Worm (Caenorhabditis elegans) whole organism, L3 larva: Measurements from ENCODE around the gene vha-17.

Source experiments
- R02D3.7 ChIP-seq: fragments of 150-350 bp; optimal IDR thresholded peaks from 2 replicates; lab custom pipeline; 2014; ENCODE audit warnings: missing biosample characterization, missing genetic modification characterization
- ZK546.5 ChIP-seq: sonication (generic microtip); optimal IDR thresholded peaks from 2 replicates; lab custom pipeline; 2017; ENCODE audit warnings: missing biosample characterization, missing genetic modification characterization
- aly-2 ChIP-seq: fragments of 150-350 bp; optimal IDR thresholded peaks from 2 replicates; lab custom pipeline; 2014; ENCODE audit warnings: missing biosample characterization, missing genetic modification characterization
- ama-1 ChIP-seq: fragments of 150-350 bp; optimal IDR thresholded peaks from 2 replicates; lab custom pipeline; 2018
- ceh-16 ChIP-seq: sonication (generic microtip); optimal IDR thresholded peaks from 2 replicates; lab custom pipeline; 2017; ENCODE audit warnings: missing biosample characterization, missing genetic modification characterization
- ceh-28 ChIP-seq: fragments of 150-350 bp; optimal IDR thresholded peaks from 2 replicates; lab custom pipeline; 2014; ENCODE audit warnings: missing biosample characterization, missing genetic modification reagents, missing genetic modification characterization
- ceh-82 ChIP-seq: fragments of 150-350 bp; optimal IDR thresholded peaks from 2 replicates; lab custom pipeline; 2014; ENCODE audit warnings: missing biosample characterization, missing genetic modification characterization
- ceh-9 ChIP-seq: sonication (generic microtip); optimal IDR thresholded peaks from 2 replicates; lab custom pipeline; 2018; ENCODE audit warnings: missing biosample characterization, missing genetic modification characterization
- daf-12 ChIP-seq: fragments of 150-350 bp; optimal IDR thresholded peaks from 2 replicates; lab custom pipeline; 2014; ENCODE audit warnings: missing biosample characterization, missing genetic modification reagents, missing genetic modification characterization
- egl-27 ChIP-seq: sonication (generic microtip); optimal IDR thresholded peaks from 4 replicates; lab custom pipeline; 2017; ENCODE audit warnings: missing biosample characterization, missing genetic modification reagents, missing genetic modification characterization
- egl-5 ChIP-seq: fragments of 150-350 bp; optimal IDR thresholded peaks from 2 replicates; lab custom pipeline; 2017; ENCODE audit warnings: missing biosample characterization, missing genetic modification reagents, missing genetic modification characterization, inconsistent platforms
- elt-1 ChIP-seq: fragments of 150-350 bp; optimal IDR thresholded peaks from 2 replicates; lab custom pipeline; 2014; ENCODE audit warnings: missing biosample characterization, missing genetic modification characterization
- elt-2 ChIP-seq: sonication (generic microtip); optimal IDR thresholded peaks from 2 replicates; lab custom pipeline; 2016; ENCODE audit warnings: missing genetic modification reagents, mild to moderate bottlenecking, missing genetic modification characterization, missing compliant biosample characterization
- elt-3 ChIP-seq, 3 experiments: fragments of 150-350 bp in 1 of 3; sonication (generic microtip) in 2 of 3; optimal IDR thresholded peaks; 2 replicates in 2 of 3; 4 replicates in 1 of 3; lab custom pipeline; 2014 to 2017; ENCODE audit warnings: missing biosample characterization in 3 of 3, missing genetic modification characterization in 3 of 3
- eor-1 ChIP-seq, 2 experiments: fragments of 150-350 bp; optimal IDR thresholded peaks; 2 replicates each; lab custom pipeline; 2014 to 2018; ENCODE audit warnings: missing biosample characterization in 2 of 2, missing genetic modification characterization in 2 of 2
- fkh-10 ChIP-seq: sonication (generic microtip); optimal IDR thresholded peaks from 2 replicates; lab custom pipeline; 2017; ENCODE audit warnings: missing biosample characterization, missing genetic modification reagents, missing genetic modification characterization
- fkh-2 ChIP-seq: fragments of 150-350 bp; optimal IDR thresholded peaks from 2 replicates; lab custom pipeline; 2014; ENCODE audit warnings: missing biosample characterization, missing genetic modification reagents, missing genetic modification characterization
- fos-1 ChIP-seq: fragments of 150-350 bp; optimal IDR thresholded peaks from 2 replicates; lab custom pipeline; 2014; ENCODE audit warnings: missing biosample characterization, missing genetic modification characterization
- hmg-11 ChIP-seq: sonication (generic microtip); optimal IDR thresholded peaks from 2 replicates; lab custom pipeline; 2016; ENCODE audit warnings: missing genetic modification characterization, missing compliant biosample characterization
- jun-1 ChIP-seq: fragments of 150-350 bp; optimal IDR thresholded peaks from 2 replicates; lab custom pipeline; 2014; ENCODE audit warnings: missing biosample characterization, missing genetic modification reagents, missing genetic modification characterization
- lin-15B ChIP-seq: fragments of 150-350 bp; optimal IDR thresholded peaks from 2 replicates; lab custom pipeline; 2014; ENCODE audit warnings: missing biosample characterization, missing genetic modification characterization
- lin-39 ChIP-seq: fragments of 150-350 bp; optimal IDR thresholded peaks from 2 replicates; lab custom pipeline; 2018; ENCODE audit warnings: missing biosample characterization, missing genetic modification reagents, missing genetic modification characterization
- lsy-12 ChIP-seq: sonication (generic microtip); optimal IDR thresholded peaks from 2 replicates; lab custom pipeline; 2016; ENCODE audit warnings: mild to moderate bottlenecking, missing genetic modification characterization, missing compliant biosample characterization
- mdl-1 ChIP-seq: fragments of 150-350 bp; optimal IDR thresholded peaks from 2 replicates; lab custom pipeline; 2014; ENCODE audit warnings: missing biosample characterization, missing genetic modification characterization
- mml-1 ChIP-seq: fragments of 150-350 bp; sonication (generic microtip); optimal IDR thresholded peaks from 3 replicates; lab custom pipeline; 2014; ENCODE audit warnings: missing biosample characterization, missing genetic modification characterization
- nfya-1 ChIP-seq: sonication (generic microtip); optimal IDR thresholded peaks from 2 replicates; lab custom pipeline; 2017; ENCODE audit warnings: missing genetic modification characterization, mild to moderate bottlenecking, missing compliant biosample characterization, antibody characterized with exemption, moderate library complexity; ENCODE audit not compliant: insufficient read depth
- nhr-11 ChIP-seq: fragments of 150-350 bp; optimal IDR thresholded peaks from 2 replicates; lab custom pipeline; 2014; ENCODE audit warnings: missing biosample characterization, missing genetic modification characterization
- nhr-23 ChIP-seq: fragments of 150-350 bp; optimal IDR thresholded peaks from 2 replicates; lab custom pipeline; 2014; ENCODE audit warnings: missing biosample characterization, missing genetic modification reagents, missing genetic modification characterization
- nhr-237 ChIP-seq: fragments of 150-350 bp; optimal IDR thresholded peaks from 2 replicates; lab custom pipeline; 2014; ENCODE audit warnings: missing biosample characterization, missing genetic modification characterization
- nhr-25 ChIP-seq: sonication (generic microtip); optimal IDR thresholded peaks from 2 replicates; lab custom pipeline; 2017; ENCODE audit warnings: missing biosample characterization, missing genetic modification characterization
- nhr-28 ChIP-seq: fragments of 150-350 bp; optimal IDR thresholded peaks from 2 replicates; lab custom pipeline; 2014; ENCODE audit warnings: missing biosample characterization, missing genetic modification characterization
- nhr-67 ChIP-seq: fragments of 150-350 bp; optimal IDR thresholded peaks from 2 replicates; lab custom pipeline; 2014; ENCODE audit warnings: missing biosample characterization, missing genetic modification characterization
- pha-4 ChIP-seq: fragments of 150-350 bp; optimal IDR thresholded peaks from 2 replicates; lab custom pipeline; 2014; ENCODE audit warnings: missing biosample characterization, missing genetic modification reagents, missing genetic modification characterization
- pqm-1 ChIP-seq: fragments of 150-350 bp; optimal IDR thresholded peaks from 2 replicates; lab custom pipeline; 2017; ENCODE audit warnings: missing biosample characterization, missing genetic modification characterization, inconsistent platforms
- sea-2 ChIP-seq: fragments of 150-350 bp; sonication (generic microtip); optimal IDR thresholded peaks from 4 replicates; lab custom pipeline; 2014; ENCODE audit warnings: missing biosample characterization, missing genetic modification reagents, missing genetic modification characterization
- skn-1 ChIP-seq: fragments of 150-350 bp; optimal IDR thresholded peaks from 2 replicates; lab custom pipeline; 2014; ENCODE audit warnings: missing biosample characterization, missing genetic modification characterization
- snpc-4 ChIP-seq: fragments of 150-350 bp; optimal IDR thresholded peaks from 2 replicates; lab custom pipeline; 2014; ENCODE audit warnings: missing biosample characterization, missing genetic modification characterization
- tbx-2 ChIP-seq: sonication (generic microtip); optimal IDR thresholded peaks from 2 replicates; lab custom pipeline; 2016; ENCODE audit warnings: mild to moderate bottlenecking, missing genetic modification characterization, missing compliant biosample characterization
- unc-39 ChIP-seq: sonication (generic microtip); optimal IDR thresholded peaks from 4 replicates; lab custom pipeline; 2017; ENCODE audit warnings: missing biosample characterization, missing genetic modification characterization
- unc-62 ChIP-seq: fragments of 150-350 bp; sonication (generic microtip); optimal IDR thresholded peaks from 4 replicates; lab custom pipeline; 2014; ENCODE audit warnings: missing biosample characterization, missing genetic modification reagents, missing genetic modification characterization
- zag-1 ChIP-seq: fragments of 150-350 bp; optimal IDR thresholded peaks from 2 replicates; lab custom pipeline; 2014; ENCODE audit warnings: missing biosample characterization, missing genetic modification characterization
- ztf-11 ChIP-seq: fragments of 150-350 bp; optimal IDR thresholded peaks from 2 replicates; lab custom pipeline; 2014; ENCODE audit warnings: missing biosample characterization, missing genetic modification characterization
- ztf-4 ChIP-seq: fragments of 150-350 bp; optimal IDR thresholded peaks from 2 replicates; lab custom pipeline; 2014; ENCODE audit warnings: missing biosample characterization, missing genetic modification characterization

The vha-17 gene

ce11 chrIV:9327706-9328105, 6.1 kb downstream of the vha-17 start, which contains the start of gene clec-183:
Gene clec-183, plus strand, starts transcription at chrIV:9328006.
- TF ChIP-seq ztf-11 = no peak
- no peak for TF ChIP-seq mml-1 (tag; lab: Kevin White, UChicago)
- TF ChIP-seq hmg-11 (tag; lab: Kevin White, UChicago) = no peak
- TF ChIP-seq nhr-23 (tag; lab: Kevin White, UChicago) = no peak
- TF ChIP-seq unc-39 (tag; lab: Kevin White, UChicago) = no peak
- no peak for TF ChIP-seq jun-1 (tag; lab: Kevin White, UChicago)
- TF ChIP-seq fkh-2 (tag; lab: Kevin White, UChicago) = no peak
- no peak for TF ChIP-seq nhr-11 (tag; lab: Kevin White, UChicago)
- TF ChIP-seq tbx-2 = no peak
- TF ChIP-seq nhr-67 = no peak
- no peak for TF ChIP-seq nhr-28 (tag; lab: Kevin White, UChicago)
- no peak for TF ChIP-seq egl-27
- no peak for TF ChIP-seq eor-1 (tag; optimal IDR thresholded peaks at IDR 0.05; lab: Kevin White, UChicago)
- no peak for TF ChIP-seq sea-2 (GFP tag; lab: Kevin White, UChicago)
- TF ChIP-seq ceh-16 (tag; lab: Kevin White, UChicago) = no peak
- TF ChIP-seq nhr-237 (tag; lab: Kevin White, UChicago) = no peak
- TF ChIP-seq ceh-82 (tag; lab: Kevin White, UChicago) = no peak
- no peak for TF ChIP-seq nfya-1
- TF ChIP-seq aly-2 (tag; lab: Kevin White, UChicago) = no peak
- TF ChIP-seq egl-5 (tag; lab: Kevin White, UChicago) = no peak

- TF ChIP-seq unc-39 (tag; lab: Kevin White, UChicago) (no peak), ceh-9 (tag; lab: Kevin White, UChicago) (no peak), aly-2 (tag; lab: Kevin White, UChicago) (no peak), ama-1 (lab: Kevin White, UChicago) (no peak), lin-39 (tag; lab: Kevin White, UChicago) (no peak), ceh-28 (tag; lab: Kevin White, UChicago) (no peak), unc-62 (GFP tag; lab: Kevin White, UChicago) (no peak), nhr-28 (tag; lab: Kevin White, UChicago) (no peak), ceh-82 (tag; lab: Kevin White, UChicago) (no peak), fkh-2 (tag; lab: Kevin White, UChicago) (no peak)
Measured at ce11 chrIV:9330755-9331154, 9.2 kb downstream of the vha-17 start, which contains the start of gene nspg-7.1. Gene nspg-7.1, minus strand, starts transcription at chrIV:9330855.

ce11 chrIV:9333007-9333406, 11.4 kb downstream of the vha-17 start:
- no peak for TF ChIP-seq daf-12 (tag; lab: Kevin White, UChicago)
- peak; percentile 57 for TF ChIP-seq pqm-1 (tag; lab: Kevin White, UChicago)
- TF ChIP-seq elt-2 (tag; lab: Kevin White, UChicago) = peak; percentile 93

- no peak for TF ChIP-seq nhr-11 (tag; lab: Kevin White, UChicago)
- no peak for TF ChIP-seq skn-1
- no peak for TF ChIP-seq elt-3 (tag; optimal IDR thresholded peaks at IDR 0.05; lab: Kevin White, UChicago)
- TF ChIP-seq ceh-16 (tag; lab: Kevin White, UChicago) = no peak
- TF ChIP-seq elt-2 (tag; lab: Kevin White, UChicago) = peak; percentile 75
- TF ChIP-seq fkh-10 (GFP tag; lab: Kevin White, UChicago) = no peak
- TF ChIP-seq nhr-237 (tag; lab: Kevin White, UChicago) = no peak
- TF ChIP-seq pqm-1 (tag; lab: Kevin White, UChicago) = no peak
- TF ChIP-seq ztf-4 (tag; lab: Kevin White, UChicago) = no peak
- no peak for TF ChIP-seq zag-1 (tag; lab: Kevin White, UChicago)
- no peak for TF ChIP-seq lin-39 (tag; lab: Kevin White, UChicago)
- TF ChIP-seq R02D3.7 (tag; lab: Kevin White, UChicago) = no peak
- no peak for TF ChIP-seq nhr-25 (tag; lab: Kevin White, UChicago)
- TF ChIP-seq hmg-11 (tag; lab: Kevin White, UChicago) = peak; percentile 2
- TF ChIP-seq nfya-1 = peak; percentile 61
- no peak for TF ChIP-seq eor-1 (tag; optimal IDR thresholded peaks at IDR 0.05; lab: Kevin White, UChicago)
- no peak for TF ChIP-seq mml-1 (tag; lab: Kevin White, UChicago)
- no peak for TF ChIP-seq ztf-11
- no peak for TF ChIP-seq sea-2 (GFP tag; lab: Kevin White, UChicago)
- no peak for TF ChIP-seq ama-1 (lab: Kevin White, UChicago)
- no peak for TF ChIP-seq nhr-67
- no peak for TF ChIP-seq ceh-9 (tag; lab: Kevin White, UChicago)
- TF ChIP-seq fkh-2 (tag; lab: Kevin White, UChicago) = no peak
- no peak for TF ChIP-seq nhr-23 (tag; lab: Kevin White, UChicago)
- TF ChIP-seq ceh-82 (tag; lab: Kevin White, UChicago) = no peak
- TF ChIP-seq elt-1 (tag; lab: Kevin White, UChicago) = no peak
- TF ChIP-seq snpc-4 = peak; percentile 27
- TF ChIP-seq tbx-2 = no peak
- TF ChIP-seq lin-15B = peak; percentile 25
- peak; percentile 80 for TF ChIP-seq pha-4
- TF ChIP-seq ZK546.5 (tag; lab: Kevin White, UChicago) = no peak
- no peak for TF ChIP-seq nhr-28 (tag; lab: Kevin White, UChicago)
- TF ChIP-seq lsy-12 (tag; lab: Kevin White, UChicago) = no peak
- TF ChIP-seq aly-2 (tag; lab: Kevin White, UChicago) = no peak
- no peak for TF ChIP-seq unc-62 (GFP tag; lab: Kevin White, UChicago)
- TF ChIP-seq mdl-1 = no peak
- no peak for TF ChIP-seq fos-1 (tag; lab: Kevin White, UChicago)
Measured at ce11 chrIV:9335552-9336251, 14.1 kb downstream of the vha-17 start, which contains the start of the genes coa-4 and T20D3.14. Gene coa-4, minus strand, starts transcription at chrIV:9335602. Gene T20D3.14, minus strand, starts transcription at chrIV:9335909.
